Fruit fly (Drosophila melanogaster) whole organism, pupa: ENCODE results near the gene Rbp1-like.

Experiments used
- CG10348 ChIP-seq: fragments of 200-800 bp; sonication (Bioruptor generic); IDR thresholded peaks from 2 replicates; pipeline ENCODE4 v1.3.6; 2022; ENCODE audit warnings: missing biosample characterization, missing genetic modification characterization
- CG15710 ChIP-seq: fragments of 200-800 bp; sonication (Bioruptor generic); optimal IDR thresholded peaks from 2 replicates; lab custom pipeline; 2018; ENCODE audit warnings: missing biosample characterization, mild to moderate bottlenecking, missing genetic modification characterization, moderate library complexity
- CG34367 ChIP-seq: fragments of 200-800 bp; sonication (Bioruptor generic); optimal IDR thresholded peaks from 2 replicates; lab custom pipeline; 2018; ENCODE audit warnings: missing biosample characterization, mild to moderate bottlenecking, missing genetic modification characterization
- CG9948 ChIP-seq: fragments of 200-800 bp; sonication (Bioruptor generic); optimal IDR thresholded peaks from 2 replicates; lab custom pipeline; 2018; ENCODE audit warnings: missing biosample characterization, mild to moderate bottlenecking, missing genetic modification characterization, moderate library complexity
- Ets98B ChIP-seq: fragments of 200-800 bp; sonication (Bioruptor generic); IDR thresholded peaks from 2 replicates; pipeline ENCODE4 v1.3.6; 2022; ENCODE audit warnings: missing biosample characterization, missing genetic modification characterization
- Pif1B ChIP-seq: fragments of 200-800 bp; sonication (Bioruptor generic); optimal IDR thresholded peaks from 3 replicates; lab custom pipeline; 2016; ENCODE audit warnings: missing biosample characterization, missing genetic modification characterization
- gl ChIP-seq: fragments of 200-800 bp; sonication (Bioruptor generic); optimal IDR thresholded peaks from 2 replicates; lab custom pipeline; 2018; ENCODE audit warnings: missing biosample characterization, mild to moderate bottlenecking, missing genetic modification characterization

DNA sequence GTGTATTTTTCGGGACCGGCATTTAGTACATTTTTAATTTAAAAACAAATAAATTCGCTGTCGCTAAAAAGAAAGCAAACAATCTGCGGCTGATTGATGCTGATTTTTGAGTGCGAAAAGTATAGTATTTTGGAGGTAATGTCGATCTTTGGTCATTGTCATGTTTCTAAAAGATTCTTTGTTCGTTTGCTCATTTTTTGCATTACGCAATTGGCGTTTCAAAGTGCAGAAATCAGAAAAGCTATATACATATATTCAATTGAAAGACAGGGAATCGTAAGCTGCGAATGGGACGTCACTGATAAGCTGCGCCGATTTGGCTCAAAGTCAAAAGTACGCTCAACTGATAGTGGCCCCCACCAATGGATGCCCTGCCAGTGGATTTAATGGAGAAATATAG, 12.2 kb downstream of the Rbp1-like start:
- no peak for TF ChIP-seq CG10348 (GFP tag; lab: Robert Waterston, UW)
- TF ChIP-seq Ets98B = no peak
- no peak for TF ChIP-seq gl (tag; lab: Kevin White, UChicago)
- TF ChIP-seq Pif1B (GFP tag; lab: Kevin White, UChicago) = no peak
- no peak for TF ChIP-seq CG34367 (tag; lab: Kevin White, UChicago)
- no peak for TF ChIP-seq CG9948
- TF ChIP-seq CG15710 (tag; lab: Kevin White, UChicago) = no peak
